Worm (Caenorhabditis elegans) whole organism, midembryonic: ENCODE data around the gene fbxa-25.
"Not testable (repeated sequence)": the region's sequence is repeated elsewhere in the genome, so short reads cannot be mapped to it uniquely, and the experiment has no call there.

Source experiments
- T22C8.4 ChIP-seq: fragments of 200-800 bp; sonication (Bioruptor generic); IDR thresholded peaks from 2 replicates; pipeline ENCODE4 v1.3.6; 2022; ENCODE audit warnings: missing genetic modification characterization, missing compliant biosample characterization
- cog-1 ChIP-seq: sonication (generic microtip); optimal IDR thresholded peaks from 2 replicates; lab custom pipeline; 2016; ENCODE audit warnings: missing genetic modification characterization, missing compliant biosample characterization
- flt-1 ChIP-seq: fragments of 200-800 bp; sonication (Bioruptor generic); IDR thresholded peaks from 2 replicates; pipeline ENCODE4 v1.3.6; 2022; ENCODE audit warnings: missing genetic modification characterization, missing compliant biosample characterization
- klf-2 ChIP-seq: fragments of 200-800 bp; sonication (Bioruptor generic); conservative IDR thresholded peaks from 2 replicates; pipeline ENCODE4 v1.3.6; 2022; ENCODE audit warnings: missing genetic modification reagents, missing genetic modification characterization, missing compliant biosample characterization
- med-1 ChIP-seq: sonication (generic microtip); optimal IDR thresholded peaks from 2 replicates; lab custom pipeline; 2017; ENCODE audit warnings: missing genetic modification characterization, mild to moderate bottlenecking, missing compliant biosample characterization, antibody characterized with exemption, missing genetic modification reagents; ENCODE audit not compliant: insufficient read depth
- ref-1 ChIP-seq: fragments of 200-800 bp; sonication (Bioruptor generic); conservative IDR thresholded peaks from 2 replicates; pipeline ENCODE4 v1.3.6; 2022; ENCODE audit warnings: missing genetic modification reagents, missing genetic modification characterization, missing compliant biosample characterization
- tab-1 ChIP-seq: fragments of 200-800 bp; sonication (Bioruptor generic); IDR thresholded peaks from 2 replicates; pipeline ENCODE4 v1.3.6; 2022; ENCODE audit warnings: missing genetic modification characterization, missing compliant biosample characterization
- ztf-23 ChIP-seq: fragments of 200-800 bp; sonication (Bioruptor generic); IDR thresholded peaks from 2 replicates; pipeline ENCODE4 v1.3.6; 2022; ENCODE audit warnings: missing genetic modification reagents, missing genetic modification characterization, missing compliant biosample characterization
- ztf-29 ChIP-seq: fragments of 200-800 bp; sonication (Bioruptor generic); IDR thresholded peaks from 2 replicates; pipeline ENCODE4 v1.3.6; 2022; ENCODE audit warnings: missing genetic modification reagents, missing genetic modification characterization, missing compliant biosample characterization

The fbxa-25 gene

DNA sequence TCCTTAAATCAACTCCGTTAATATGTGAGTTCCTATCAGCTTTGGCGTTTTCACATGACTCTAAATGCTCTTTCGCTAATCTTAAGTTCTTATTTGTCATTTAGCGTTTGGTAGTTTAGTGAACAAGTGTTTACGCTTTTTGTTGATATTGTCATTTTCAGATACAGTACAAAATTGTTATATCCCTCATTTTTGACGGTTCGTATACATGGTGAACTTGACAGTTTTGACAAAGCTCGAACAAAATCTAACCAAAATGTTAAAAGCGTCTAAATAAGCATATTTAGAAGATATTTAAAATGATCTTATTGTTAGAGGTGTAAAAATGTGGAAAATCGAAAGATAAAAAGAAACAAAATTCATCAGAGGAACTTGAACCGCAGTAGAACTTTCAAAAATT lies 34.2 kb upstream of the fbxa-25 start:
- TF ChIP-seq klf-2 (GFP tag; lab: Robert Waterston, UW) (no peak), T22C8.4 (no peak), ztf-29 (GFP tag; lab: Robert Waterston, UW) (no peak), ztf-23 (GFP tag; lab: Robert Waterston, UW) (no peak), ref-1 (GFP tag; lab: Robert Waterston, UW) (no peak), flt-1 (GFP tag; lab: Robert Waterston, UW) (no peak), tab-1 (GFP tag; lab: Robert Waterston, UW) (no peak), med-1 (no peak), cog-1 (tag; lab: Kevin White, UChicago) (no peak)

DNA sequence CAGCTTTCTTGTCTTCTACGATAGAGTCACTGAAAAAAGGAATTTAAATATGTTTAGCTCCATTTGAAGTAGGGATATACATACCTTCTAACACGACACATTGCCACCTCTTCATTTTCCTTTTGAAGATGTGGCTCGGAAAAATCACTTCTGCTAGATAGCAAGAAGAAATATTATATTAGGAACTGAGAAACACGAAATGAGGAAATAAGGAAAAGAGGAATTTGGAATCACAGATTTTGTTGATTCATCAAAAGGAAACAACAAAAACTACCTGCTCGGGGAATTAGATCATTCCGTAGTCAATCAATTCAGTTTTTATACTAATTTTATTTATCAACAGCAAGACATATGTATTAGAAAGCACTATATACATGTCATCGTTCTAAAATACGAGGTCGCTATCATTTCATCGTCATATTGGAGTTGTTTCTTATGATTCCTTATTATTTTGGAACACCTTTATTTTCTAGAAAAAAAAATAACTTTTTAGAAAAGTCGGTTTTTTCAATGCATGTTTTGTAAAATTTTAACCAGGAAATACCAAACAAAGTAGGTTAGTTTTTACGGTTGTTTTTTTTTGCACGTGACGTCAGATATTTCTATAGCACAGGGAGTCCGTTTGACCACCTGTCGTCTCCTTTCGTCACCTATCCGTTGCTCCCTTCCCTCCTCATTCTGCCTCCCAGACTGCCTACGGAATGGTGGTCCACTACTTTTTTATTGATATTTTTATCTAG lies 31.5 kb upstream of the fbxa-25 start, which contains the start of the genes pals-21 and Y82E9BR.6:
TSS of gene pals-21 (minus strand) at position 101 of the 740 bp plus-strand sequence.
TSS of gene Y82E9BR.6 (plus strand) at position 690 of the 740 bp plus-strand sequence.
- no peak for TF ChIP-seq cog-1 (tag; lab: Kevin White, UChicago)
- TF ChIP-seq klf-2 (GFP tag; lab: Robert Waterston, UW) = no peak
- TF ChIP-seq T22C8.4 = no peak
- TF ChIP-seq flt-1 (GFP tag; lab: Robert Waterston, UW) = no peak
- no peak for TF ChIP-seq ref-1 (GFP tag; lab: Robert Waterston, UW)
- TF ChIP-seq ztf-29 (GFP tag; lab: Robert Waterston, UW) = no peak
- TF ChIP-seq med-1 = no peak
- no peak for TF ChIP-seq tab-1 (GFP tag; lab: Robert Waterston, UW)
- TF ChIP-seq ztf-23 (GFP tag; lab: Robert Waterston, UW) = no peak

DNA sequence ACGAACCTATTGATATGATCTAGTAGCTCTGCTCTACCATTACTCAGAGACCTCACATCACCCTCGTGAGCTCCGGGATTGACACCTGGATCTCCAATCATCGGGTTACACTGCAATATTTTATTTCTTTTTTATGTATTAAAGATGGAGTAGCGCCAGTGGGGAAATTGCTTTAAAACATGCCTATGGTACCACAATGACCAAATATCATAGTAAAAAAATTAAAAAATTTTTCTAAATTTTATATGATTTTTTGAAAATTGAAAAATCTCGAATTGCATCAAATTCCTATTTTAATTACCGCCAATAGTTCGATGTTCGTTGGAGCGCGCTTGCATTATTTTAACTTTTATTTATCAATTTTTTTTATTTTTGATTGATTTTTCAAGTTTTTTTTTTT lies 28.7 kb upstream of the fbxa-25 start, which contains the start of gene pals-40:
TSS of gene pals-40 (minus strand) at position 101 of the 400 bp plus-strand sequence.
- not testable (repeated sequence) for TF ChIP-seq ztf-23 (GFP tag; lab: Robert Waterston, UW); cog-1 (tag; lab: Kevin White, UChicago); ref-1 (GFP tag; lab: Robert Waterston, UW)

DNA sequence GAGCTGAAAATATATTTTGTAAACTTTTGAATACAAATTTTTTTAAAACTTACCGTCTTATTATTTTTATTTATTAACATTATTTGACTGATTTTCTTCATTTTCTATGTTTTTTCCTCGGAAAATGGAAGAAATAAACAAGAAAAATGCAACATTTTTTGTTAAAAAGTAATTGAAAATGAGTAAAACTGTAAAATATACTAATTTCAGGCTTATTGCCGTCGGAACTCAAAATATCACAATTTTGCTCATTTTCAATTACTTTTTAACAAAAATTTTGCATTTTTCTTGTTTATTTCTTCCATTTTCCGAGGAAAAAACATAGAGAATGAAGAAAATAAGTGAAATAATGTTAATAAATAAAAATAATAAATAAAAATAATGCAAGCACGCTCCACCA lies 26.2 kb upstream of the fbxa-25 start, which contains the start of gene Y82E9BR.10:
TSS of gene Y82E9BR.10 (minus strand) at position 101 of the 400 bp plus-strand sequence.
- TF ChIP-seq ztf-23, ref-1, flt-1 (GFP tag; lab: Robert Waterston, UW): not testable (repeated sequence)

DNA sequence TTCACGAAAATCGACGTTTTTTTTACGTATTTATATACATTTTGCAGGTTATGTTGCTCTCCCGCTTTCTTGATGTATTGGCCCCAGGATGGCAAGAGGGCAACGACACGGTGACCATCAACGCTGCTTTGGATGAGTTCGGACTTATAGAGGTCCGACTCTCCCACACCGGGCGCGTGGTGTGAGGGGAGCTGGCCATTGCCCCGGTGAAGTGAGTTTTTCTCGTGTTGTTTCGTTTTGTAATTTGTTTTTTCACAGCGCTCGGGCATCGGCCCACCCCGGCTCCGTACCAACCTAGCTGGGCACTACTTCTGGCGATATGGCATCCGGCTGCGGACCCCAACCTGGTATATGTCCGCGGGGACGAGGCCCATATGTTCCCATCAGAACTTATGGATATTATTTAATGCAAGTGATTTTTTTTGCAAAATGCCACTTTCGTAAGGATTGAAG lies 25.1 kb upstream of the fbxa-25 start, which contains the start of gene Y82E9BR.20:
TSS of gene Y82E9BR.20 (plus strand) at position 51 of the 453 bp plus-strand sequence.
- TF ChIP-seq klf-2 (GFP tag; lab: Robert Waterston, UW) (no peak), T22C8.4 (no peak), ztf-23 (GFP tag; lab: Robert Waterston, UW) (no peak), med-1 (no peak)

DNA sequence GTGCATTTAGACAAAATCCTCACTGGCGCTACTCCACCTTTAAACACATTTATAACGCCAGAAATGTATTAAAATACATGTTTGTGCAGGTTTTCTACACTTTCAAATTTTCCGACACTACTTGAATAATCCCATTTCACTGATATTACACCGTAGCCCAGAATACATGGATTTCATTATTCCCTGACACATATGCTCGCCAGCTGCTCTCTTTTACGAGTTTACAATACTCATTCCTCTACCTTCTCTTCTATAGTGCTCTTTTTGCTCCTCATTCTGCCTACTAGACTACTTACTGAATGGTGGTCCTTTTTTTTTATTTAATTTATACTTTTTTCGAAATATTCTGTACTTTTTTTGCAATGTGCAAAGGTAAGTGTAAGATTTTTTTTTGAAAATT lies 23.3 kb upstream of the fbxa-25 start:
- no peak for TF ChIP-seq T22C8.4
- TF ChIP-seq flt-1 (GFP tag; lab: Robert Waterston, UW) = no peak
- TF ChIP-seq tab-1 (GFP tag; lab: Robert Waterston, UW) = no peak
- no peak for TF ChIP-seq ztf-23 (GFP tag; lab: Robert Waterston, UW)
- TF ChIP-seq ref-1 (GFP tag; lab: Robert Waterston, UW) = no peak
- TF ChIP-seq med-1 = no peak
- no peak for TF ChIP-seq cog-1 (tag; lab: Kevin White, UChicago)
- no peak for TF ChIP-seq klf-2 (GFP tag; lab: Robert Waterston, UW)
- TF ChIP-seq ztf-29 (GFP tag; lab: Robert Waterston, UW) = no peak

DNA sequence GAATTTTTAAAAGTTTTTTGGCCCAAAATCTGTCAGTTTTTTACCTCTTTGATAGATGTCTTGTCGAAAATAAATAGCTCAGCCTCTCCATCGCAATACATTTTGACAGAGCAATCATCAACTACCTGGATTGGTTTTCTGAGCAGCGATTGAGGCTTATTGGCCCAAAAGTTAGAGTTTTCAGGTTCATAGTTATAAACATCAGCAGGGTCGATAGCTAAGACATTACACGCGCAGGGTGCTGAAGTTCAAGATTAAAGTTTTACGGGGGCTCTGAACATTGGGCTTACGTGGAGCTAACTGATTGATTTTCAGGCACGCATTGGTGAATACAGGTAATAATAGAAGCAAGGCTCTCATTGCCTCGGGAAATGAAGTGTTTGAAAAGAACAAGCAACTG lies 10.4 kb upstream of the fbxa-25 start, which contains the start of gene Y82E9BR.9:
TSS of gene Y82E9BR.9 (minus strand) at position 101 of the 400 bp plus-strand sequence.
- TF ChIP-seq med-1 (no peak), klf-2 (GFP tag; lab: Robert Waterston, UW) (no peak), cog-1 (tag; lab: Kevin White, UChicago) (no peak), flt-1 (GFP tag; lab: Robert Waterston, UW) (no peak), ztf-23 (GFP tag; lab: Robert Waterston, UW) (no peak)

DNA sequence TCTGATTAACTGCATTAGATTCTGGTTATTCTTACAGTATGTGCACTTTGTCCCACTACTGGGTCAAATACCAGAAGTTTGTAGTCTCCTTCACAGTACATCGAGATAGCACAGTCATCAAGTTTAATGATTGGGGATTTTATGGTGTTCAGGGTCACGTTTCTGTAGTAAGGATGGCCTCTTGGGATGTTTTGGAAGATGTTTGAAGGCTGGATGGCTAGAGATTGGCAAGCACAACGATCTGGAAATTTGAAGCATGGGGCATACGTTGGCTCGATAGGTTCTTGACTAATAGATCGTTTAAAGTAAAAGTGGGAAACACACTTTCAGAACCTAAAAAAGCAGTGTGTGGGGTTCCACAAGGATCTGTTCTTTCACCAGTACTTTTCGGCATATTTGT lies 8.7 kb upstream of the fbxa-25 start, which contains the start of gene Y82E9BR.8:
TSS of gene Y82E9BR.8 (minus strand) at position 101 of the 400 bp plus-strand sequence.
- TF ChIP-seq klf-2 (GFP tag; lab: Robert Waterston, UW); cog-1 (tag; lab: Kevin White, UChicago); ztf-23 (GFP tag; lab: Robert Waterston, UW): not testable (repeated sequence)

DNA sequence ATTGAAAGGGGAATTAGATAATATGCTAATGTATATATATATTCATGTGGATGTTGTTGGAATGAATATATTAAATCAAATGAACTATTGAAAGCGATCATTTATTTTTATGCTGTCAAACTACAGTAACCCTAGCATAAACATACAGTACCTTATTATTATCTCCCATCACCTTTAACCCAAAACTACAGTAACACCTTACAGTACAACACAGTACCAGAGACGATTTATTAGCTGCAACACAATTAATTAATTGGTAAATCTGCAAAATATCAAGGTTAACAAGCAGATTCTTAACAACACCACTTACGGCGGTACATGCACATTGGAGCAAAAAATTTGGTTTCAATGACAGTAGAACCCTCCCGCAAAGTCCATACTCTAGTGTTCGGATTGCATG lies 6.1 kb upstream of the fbxa-25 start, which contains the start of gene Y82E9BL.1:
TSS of gene Y82E9BL.1 (minus strand) at position 101 of the 400 bp plus-strand sequence.
- TF ChIP-seq ref-1 (GFP tag; lab: Robert Waterston, UW) = no peak
- no peak for TF ChIP-seq cog-1 (tag; lab: Kevin White, UChicago)
- no peak for TF ChIP-seq ztf-23 (GFP tag; lab: Robert Waterston, UW)
- no peak for TF ChIP-seq med-1

DNA sequence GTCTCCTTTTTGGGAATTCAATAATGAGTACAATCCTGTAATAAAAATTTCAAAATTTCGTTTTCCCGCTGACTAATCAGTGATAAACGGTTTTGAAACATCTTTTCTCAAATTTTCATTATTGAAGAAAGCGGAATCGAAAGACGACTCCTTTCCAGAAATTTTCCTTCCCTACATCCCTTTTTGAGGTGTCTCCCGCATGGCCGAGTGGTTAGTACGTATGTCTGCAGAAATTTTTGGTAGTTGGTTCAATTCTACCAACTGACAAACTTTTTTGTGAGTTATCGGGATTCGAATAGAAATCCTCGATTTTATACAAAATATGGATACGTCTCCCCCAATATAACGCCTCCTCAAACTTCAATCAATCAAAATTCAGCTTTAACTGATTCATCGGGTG lies 5.3 kb upstream of the fbxa-25 start:
- no peak for TF ChIP-seq ztf-23 (GFP tag; lab: Robert Waterston, UW)
- no peak for TF ChIP-seq T22C8.4
- no peak for TF ChIP-seq ztf-29 (GFP tag; lab: Robert Waterston, UW)
- no peak for TF ChIP-seq ref-1 (GFP tag; lab: Robert Waterston, UW)
- no peak for TF ChIP-seq med-1
- TF ChIP-seq cog-1 (tag; lab: Kevin White, UChicago) = no peak
- TF ChIP-seq flt-1 (GFP tag; lab: Robert Waterston, UW) = no peak
- no peak for TF ChIP-seq tab-1 (GFP tag; lab: Robert Waterston, UW)
- TF ChIP-seq klf-2 (GFP tag; lab: Robert Waterston, UW) = no peak
